Fruit fly (Drosophila melanogaster) whole organism, larva: ENCODE data around the gene eater.
A peak's percentile ranks its signal among the peaks of the same experiment; 100 is the strongest.

Experiments
- noc ChIP-seq: fragments of 200-800 bp; sonication (Bioruptor generic); optimal IDR thresholded peaks from 3 replicates; lab custom pipeline; 2019; ENCODE audit warnings: missing biosample characterization, mild to moderate bottlenecking, missing genetic modification characterization, moderate library complexity

The eater gene

dm6 chr3R:27111784-27112602 is 12.5 kb upstream of the eater start, which contains the start of the genes gb and CG5815:
Gene gb, minus strand, starts transcription at chr3R:27112270.
Gene CG5815, plus strand, starts transcription at chr3R:27112566.
- TF ChIP-seq noc (tag; lab: Kevin White, UChicago) = no peak

DNA sequence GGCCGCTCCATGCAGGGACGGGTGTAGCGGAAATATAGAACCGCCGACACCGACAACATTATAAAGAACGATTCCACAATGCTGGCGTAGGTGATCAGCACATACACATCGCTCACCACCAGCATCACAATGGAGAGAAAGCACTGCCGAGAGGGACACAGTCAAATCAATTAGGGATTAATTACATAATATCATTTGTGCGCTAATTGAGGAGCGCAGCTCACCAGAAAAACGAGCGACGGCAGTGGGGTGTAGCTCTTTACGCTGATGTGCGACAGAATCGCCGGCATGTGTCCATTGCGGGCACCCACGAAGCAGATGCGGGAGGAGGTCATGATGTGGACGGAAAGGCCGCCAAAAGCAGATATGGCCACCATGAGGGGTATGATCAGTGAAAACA is 10.0 kb upstream of the eater start:
- TF ChIP-seq noc (tag; lab: Kevin White, UChicago) = no peak

- peak; percentile 67 for TF ChIP-seq noc (tag; lab: Kevin White, UChicago)
These were observed 8.6 kb upstream of the eater start for dm6 chr3R:27108111-27108510.

DNA sequence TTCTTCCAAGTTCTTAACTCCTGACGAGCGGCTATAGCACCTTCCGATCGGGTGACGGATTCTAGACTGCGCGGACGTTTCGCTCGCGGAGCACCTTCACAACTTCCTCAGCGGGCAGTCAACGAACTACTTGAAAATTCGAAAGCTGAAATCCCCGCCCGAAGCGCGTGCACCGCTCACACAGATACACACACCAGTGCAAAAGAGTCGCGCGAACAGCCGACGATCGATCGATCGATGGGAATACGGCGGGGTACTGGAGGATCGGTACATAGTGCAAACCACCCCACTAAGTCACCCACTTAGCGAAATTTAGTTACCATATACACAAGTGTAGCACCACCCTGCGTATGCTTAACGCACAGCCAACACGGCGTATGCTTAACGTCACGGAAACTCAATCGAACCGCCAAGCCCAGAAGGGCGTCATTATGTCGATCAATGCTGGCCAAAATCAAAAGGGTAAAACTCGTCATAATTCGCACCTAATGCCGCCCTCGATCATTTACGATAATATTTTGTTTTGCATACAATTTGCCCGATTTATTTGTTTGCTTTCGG is 6.7 kb upstream of the eater start, which contains the start of gene CAH9:
Gene CAH9, minus strand, starts transcription at position 51 of the 561 bp plus-strand sequence.
- no peak for TF ChIP-seq noc (tag; lab: Kevin White, UChicago)

dm6 chr3R:27105439-27105838 is 6.0 kb upstream of the eater start:
- no peak for TF ChIP-seq noc (tag; lab: Kevin White, UChicago)

DNA sequence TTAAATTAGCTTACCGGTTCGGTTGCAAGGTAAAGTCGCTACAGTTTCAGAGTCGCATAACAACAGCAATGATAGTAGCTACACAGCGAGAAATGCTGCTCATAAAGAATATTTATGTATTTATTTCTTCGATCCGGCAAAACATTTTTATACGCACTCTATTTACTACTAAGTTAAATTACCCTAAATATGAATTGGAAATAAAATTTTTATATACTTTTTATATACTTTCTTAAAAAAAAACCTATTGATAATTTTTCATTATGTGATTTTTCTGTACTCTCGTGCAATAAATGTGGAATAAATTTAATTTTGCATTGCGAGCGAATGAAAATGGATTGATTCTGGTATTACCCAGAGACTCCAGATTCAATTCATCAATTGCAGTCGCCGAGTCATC is 1.5 kb upstream of the eater start, which contains the start of gene Jhbp11:
Gene Jhbp11, plus strand, starts transcription at position 301 of the 400 bp plus-strand sequence.
- no peak for TF ChIP-seq noc (tag; lab: Kevin White, UChicago)

DNA sequence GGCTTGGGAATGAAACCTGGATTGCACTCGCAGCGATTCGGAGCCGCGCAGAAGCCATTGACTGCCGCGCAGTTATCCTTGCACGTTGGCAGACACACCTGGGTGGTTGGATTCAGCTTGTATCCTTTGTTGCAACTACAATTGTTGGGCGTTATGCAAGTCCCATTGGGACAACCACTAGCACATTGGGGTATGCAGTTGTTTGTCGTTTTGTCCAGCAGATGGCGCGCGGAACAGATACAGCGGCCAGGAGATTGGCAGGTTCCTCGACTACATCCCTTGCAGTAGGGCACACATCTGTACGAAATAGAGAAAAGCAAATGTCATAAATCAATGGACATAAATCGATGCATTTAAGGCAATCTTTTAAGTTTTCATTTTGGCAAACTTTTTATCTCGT is 841 bp downstream of the eater start:
- TF ChIP-seq noc (tag; lab: Kevin White, UChicago) = no peak

dm6 chr3R:27094233-27094632 is 5.2 kb downstream of the eater start, which contains the start of gene CG14259:
Gene CG14259, plus strand, starts transcription at chr3R:27094533.
- TF ChIP-seq noc (tag; lab: Kevin White, UChicago) = no peak

DNA sequence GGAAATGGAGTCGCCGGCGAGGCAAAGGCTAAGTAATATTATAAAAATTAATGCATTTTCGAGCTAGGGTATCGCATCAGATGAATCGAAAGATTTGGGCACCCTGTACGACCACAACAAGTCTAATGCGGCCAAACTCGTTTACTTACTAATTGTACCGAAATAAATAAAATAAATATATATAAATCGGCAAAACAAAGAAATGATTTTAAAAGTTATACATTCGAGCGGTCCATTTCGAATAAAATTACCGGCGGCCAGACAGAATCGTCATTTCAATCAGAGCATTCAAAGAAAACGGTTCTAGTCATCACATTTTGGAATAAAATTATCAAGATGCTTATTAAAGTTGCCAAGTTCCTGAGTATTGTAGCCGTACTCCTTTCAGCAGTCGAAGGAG is 6.6 kb downstream of the eater start, which contains the start of gene CG14258:
Gene CG14258, plus strand, starts transcription at position 301 of the 400 bp plus-strand sequence.
- no peak for TF ChIP-seq noc (tag; lab: Kevin White, UChicago)

DNA sequence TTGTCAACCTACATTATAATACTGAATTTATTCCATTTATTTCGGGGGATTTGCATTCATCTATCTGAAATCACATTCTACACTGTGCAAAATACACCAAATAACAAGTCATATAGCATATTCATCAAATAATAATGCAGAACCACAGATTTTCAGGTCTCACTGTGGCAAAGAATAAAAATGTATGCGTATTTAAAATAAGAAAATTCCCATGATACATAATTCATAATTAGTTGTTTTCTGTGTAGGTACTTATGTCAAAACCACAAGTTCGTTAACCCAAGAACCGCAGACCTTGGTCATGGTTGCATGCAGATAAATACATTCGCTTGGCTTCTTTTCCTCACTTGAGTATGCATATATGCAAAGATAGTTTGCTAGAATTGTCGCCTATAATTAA is 7.2 kb downstream of the eater start:
- TF ChIP-seq noc (tag; lab: Kevin White, UChicago) = no peak

DNA sequence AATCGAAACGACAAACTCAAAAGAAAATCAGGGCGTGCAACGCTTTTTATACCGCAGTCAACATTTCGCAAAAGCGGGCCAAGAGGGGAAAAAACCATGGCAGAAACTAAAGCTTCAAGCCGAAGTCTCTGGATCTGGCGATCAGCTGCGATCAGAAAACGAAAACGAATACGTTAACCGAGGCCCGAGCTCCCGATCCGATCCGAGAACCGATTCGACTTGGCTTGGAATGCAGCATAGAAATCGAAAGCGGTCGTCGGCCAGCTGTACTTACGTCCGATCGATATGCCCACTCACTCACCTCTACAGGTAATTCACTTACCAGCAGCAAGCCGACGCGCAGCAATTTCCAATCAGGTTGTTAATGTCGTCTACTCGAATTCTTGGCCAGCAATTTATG is 8.4 kb downstream of the eater start, which contains the start of gene Cpr97Eb:
Gene Cpr97Eb, minus strand, starts transcription at position 25 of the 400 bp plus-strand sequence.
- no peak for TF ChIP-seq noc (tag; lab: Kevin White, UChicago)

- TF ChIP-seq noc (tag; lab: Kevin White, UChicago) = no peak
These were observed 11.9 kb downstream of the eater start, which contains the start of gene Cpr97Ea for dm6 chr3R:27087549-27087948. Gene Cpr97Ea, minus strand, starts transcription at chr3R:27087778.

- no peak for TF ChIP-seq noc (tag; lab: Kevin White, UChicago)
These were observed 14.9 kb downstream of the eater start for dm6 chr3R:27084528-27085052.

- no peak for TF ChIP-seq noc (tag; lab: Kevin White, UChicago)
These were observed 16.7 kb downstream of the eater start for dm6 chr3R:27082752-27083151.

DNA sequence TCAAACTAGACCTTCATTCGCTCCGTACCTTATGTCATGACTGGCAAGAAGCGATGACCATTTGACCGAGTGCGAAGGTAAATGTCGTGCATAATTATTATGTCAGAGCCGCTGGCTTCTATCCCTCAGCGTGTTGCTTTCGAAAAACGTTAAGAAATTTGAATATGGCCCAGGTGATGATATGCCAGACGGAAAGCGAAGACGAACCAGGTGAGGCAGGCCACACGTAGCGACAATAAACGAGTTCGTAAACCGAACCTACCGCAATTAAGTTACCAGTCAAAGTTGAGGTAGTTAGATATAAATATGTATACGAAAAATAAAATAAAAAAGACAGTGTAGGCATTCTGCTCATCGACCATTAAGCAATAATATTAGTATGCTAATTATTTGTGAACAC is 22.9 kb downstream of the eater start:
- no peak for TF ChIP-seq noc (tag; lab: Kevin White, UChicago)

- TF ChIP-seq noc (tag; lab: Kevin White, UChicago) = no peak
These were observed 23.8 kb downstream of the eater start, which contains the start of gene CG14257 for dm6 chr3R:27075694-27076093. Gene CG14257, plus strand, starts transcription at chr3R:27075870.
